ENCODE assay signal across 1 fruit fly cellular context in genomic region chrX:16085865-16086592, dm6.
TF ChIP-seq lines count a peak whose summit lies in the region.

No protein-coding gene starts in this region.

TF ChIP-seq in whole organism, embryonic, 481 proteins besides CTCF, POLR2A, EP300 and RAD21 (continued from another document and continues in another):
- TF ChIP-seq CG13123 (GFP tag; optimal IDR thresholded peaks at IDR 0.05; lab: Kevin White, UChicago) (no peak), CG4424 (GFP tag; optimal IDR thresholded peaks at IDR 0.05; lab: Kevin White, UChicago) (peak; percentile 30), Atf6 (GFP tag; IDR thresholded peaks at IDR 0.05; lab: Robert Waterston, UW) (0 out of 2 replicates have a peak, but pooled peaks have one; percentile 26), Dek (tag; optimal IDR thresholded peaks at IDR 0.05; lab: Kevin White, UChicago) (no peak), CG34422 (GFP tag; IDR thresholded peaks at IDR 0.05; lab: Robert Waterston, UW) (no peak), CG9797 (GFP tag; optimal IDR thresholded peaks at IDR 0.05; lab: Kevin White, UChicago) (no peak), tll (GFP tag; optimal IDR thresholded peaks at IDR 0.05; lab: Kevin White, UChicago) (no peak), peb (GFP tag; IDR thresholded peaks at IDR 0.05; lab: Robert Waterston, UW) (no peak), CG1024 (GFP tag; IDR thresholded peaks at IDR 0.05; lab: Robert Waterston, UW) (no peak), CG10209 (GFP tag; optimal IDR thresholded peaks at IDR 0.05; lab: Kevin White, UChicago) (peak; percentile 6), CG13296 (GFP tag; optimal IDR thresholded peaks at IDR 0.05; lab: Kevin White, UChicago) (peak; percentile 14), Fer1 (GFP tag; optimal IDR thresholded peaks at IDR 0.05; lab: Kevin White, UChicago) (peak; percentile 56), CG8290 (GFP tag; optimal IDR thresholded peaks at IDR 0.05; lab: Kevin White, UChicago) (no peak), CG8290 (tag; optimal IDR thresholded peaks at IDR 0.05; lab: Kevin White, UChicago) (no peak), CG1647 (GFP tag; optimal IDR thresholded peaks at IDR 0.05; lab: Kevin White, UChicago) (no peak), ara (GFP tag; IDR thresholded peaks at IDR 0.05; lab: Robert Waterston, UW) (no peak), CG8765 (GFP tag; IDR thresholded peaks at IDR 0.05; lab: Robert Waterston, UW) (no peak), onecut (GFP tag; IDR thresholded peaks at IDR 0.05; lab: Robert Waterston, UW) (peak; percentile 16; the same call in 1 of the 2 replicates), NC2α (GFP tag; optimal IDR thresholded peaks at IDR 0.05; lab: Kevin White, UChicago) (no peak), CG11504 (tag; optimal IDR thresholded peaks at IDR 0.05; lab: Kevin White, UChicago) (no peak), CG6654 (GFP tag; optimal IDR thresholded peaks at IDR 0.05; lab: Kevin White, UChicago) (no peak), Trl (optimal IDR thresholded peaks at IDR 0.05; lab: Kevin White, UChicago) (peak; percentile 32 to 62), Trl (GFP tag; optimal IDR thresholded peaks at IDR 0.05; lab: Kevin White, UChicago) (no peak), Abd-B (GFP tag; optimal IDR thresholded peaks at IDR 0.05; lab: Kevin White, UChicago) (no peak), Poxn (GFP tag; IDR thresholded peaks at IDR 0.05; lab: Robert Waterston, UW) (no peak), crol (GFP tag; IDR thresholded peaks at IDR 0.05; lab: Robert Waterston, UW) (no peak), Meics (GFP tag; optimal IDR thresholded peaks at IDR 0.05; lab: Kevin White, UChicago) (peak; percentile 42), HLH54F (GFP tag; optimal IDR thresholded peaks at IDR 0.05; lab: Kevin White, UChicago) (no peak), Pdp1 (GFP tag; optimal IDR thresholded peaks at IDR 0.05; lab: Kevin White, UChicago) (peak in 1 of 2 experiments; percentile 4), bigmax (GFP tag; optimal IDR thresholded peaks at IDR 0.05; lab: Kevin White, UChicago) (no peak), CG5245 (GFP tag; optimal IDR thresholded peaks at IDR 0.05; lab: Kevin White, UChicago) (no peak), MESR4 (GFP tag; optimal IDR thresholded peaks at IDR 0.05; lab: Kevin White, UChicago) (no peak), PHDP (tag; optimal IDR thresholded peaks at IDR 0.05; lab: Kevin White, UChicago) (no peak), esg (GFP tag; conservative IDR thresholded peaks at IDR 0.05; lab: Robert Waterston, UW) (no peak; the same call in 1 of the 2 replicates), maf-S (GFP tag; optimal IDR thresholded peaks at IDR 0.05; lab: Kevin White, UChicago) (no peak), CG11696 (GFP tag; IDR thresholded peaks at IDR 0.05; lab: Robert Waterston, UW) (no peak), CG1832 (GFP tag; optimal IDR thresholded peaks at IDR 0.05; lab: Kevin White, UChicago) (no peak), CG16815 (GFP tag; optimal IDR thresholded peaks at IDR 0.05; lab: Kevin White, UChicago) (no peak), jing (GFP tag; optimal IDR thresholded peaks at IDR 0.05; lab: Kevin White, UChicago) (no peak), CG7745 (tag; optimal IDR thresholded peaks at IDR 0.05; lab: Kevin White, UChicago) (no peak), otp (GFP tag; IDR thresholded peaks at IDR 0.05; lab: Robert Waterston, UW) (no peak), klu (GFP tag; IDR thresholded peaks at IDR 0.05; lab: Robert Waterston, UW) (no peak), chif (GFP tag; optimal IDR thresholded peaks at IDR 0.05; lab: Kevin White, UChicago) (no peak), gem (tag; optimal IDR thresholded peaks at IDR 0.05; lab: Kevin White, UChicago) (peak; percentile 50), gcm2 (GFP tag; optimal IDR thresholded peaks at IDR 0.05; lab: Kevin White, UChicago) (no peak), CG7839 (tag; optimal IDR thresholded peaks at IDR 0.05; lab: Kevin White, UChicago) (peak; percentile 8), disco-r (GFP tag; optimal IDR thresholded peaks at IDR 0.05; lab: Kevin White, UChicago) (peak; percentile 46), CG12659 (GFP tag; optimal IDR thresholded peaks at IDR 0.05; lab: Kevin White, UChicago) (peak; percentile 35), CG9876 (GFP tag; optimal IDR thresholded peaks at IDR 0.05; lab: Kevin White, UChicago) (no peak), repo (GFP tag; optimal IDR thresholded peaks at IDR 0.05; lab: Kevin White, UChicago) (no peak), Mrtf (GFP tag; IDR thresholded peaks at IDR 0.05; lab: Robert Waterston, UW) (no peak), dmrt11E (tag; optimal IDR thresholded peaks at IDR 0.05; lab: Kevin White, UChicago) (peak; percentile 12), CG1233 (GFP tag; optimal IDR thresholded peaks at IDR 0.05; lab: Kevin White, UChicago) (no peak), CG16863 (GFP tag; optimal IDR thresholded peaks at IDR 0.05; lab: Kevin White, UChicago) (peak; percentile 10), z (GFP tag; IDR thresholded peaks at IDR 0.05; lab: Robert Waterston, UW) (peak; percentile 51; the same call in 1 of the 3 replicates), CG7357 (GFP tag; IDR thresholded peaks at IDR 0.05; lab: Robert Waterston, UW) (0 out of 3 replicates have a peak, but pooled peaks have one; percentile 20), Oaz (GFP tag; IDR thresholded peaks at IDR 0.05; lab: Robert Waterston, UW) (no peak), ci (GFP tag; IDR thresholded peaks at IDR 0.05; lab: Robert Waterston, UW) (no peak), row (GFP tag; IDR thresholded peaks at IDR 0.05; lab: Robert Waterston, UW) (peak; percentile 65; the same call in 2 of the 3 replicates), Eip74EF (GFP tag; optimal IDR thresholded peaks at IDR 0.05; lab: Kevin White, UChicago) (no peak), CG34376 (GFP tag; optimal IDR thresholded peaks at IDR 0.05; lab: Kevin White, UChicago) (peak; percentile 10), CG14860 (GFP tag; IDR thresholded peaks at IDR 0.05; lab: Robert Waterston, UW; ENCODE audit: partially characterized antibody) (no peak), CG6791 (GFP tag; IDR thresholded peaks at IDR 0.05; lab: Robert Waterston, UW; ENCODE audit: partially characterized antibody) (no peak), Sox102F (GFP tag; optimal IDR thresholded peaks at IDR 0.05; lab: Kevin White, UChicago) (no peak), CG11247 (GFP tag; IDR thresholded peaks at IDR 0.05; lab: Robert Waterston, UW) (no peak), Bgb (GFP tag; IDR thresholded peaks at IDR 0.05; lab: Robert Waterston, UW; ENCODE audit: partially characterized antibody) (no peak), kah (GFP tag; optimal IDR thresholded peaks at IDR 0.05; lab: Kevin White, UChicago) (no peak), CG2202 (tag; optimal IDR thresholded peaks at IDR 0.05; lab: Kevin White, UChicago) (no peak), nom (GFP tag; optimal IDR thresholded peaks at IDR 0.05; lab: Kevin White, UChicago) (no peak), zen2 (GFP tag; IDR thresholded peaks at IDR 0.05; lab: Robert Waterston, UW; ENCODE audit: partially characterized antibody) (no peak), CG3838 (GFP tag; optimal IDR thresholded peaks at IDR 0.05; lab: Kevin White, UChicago) (no peak), lmd (GFP tag; IDR thresholded peaks at IDR 0.05; lab: Robert Waterston, UW) (no peak), Fer3 (tag; optimal IDR thresholded peaks at IDR 0.05; lab: Kevin White, UChicago) (no peak), Myb (GFP tag; optimal IDR thresholded peaks at IDR 0.05; lab: Kevin White, UChicago) (no peak), Blimp-1 (GFP tag; optimal IDR thresholded peaks at IDR 0.05; lab: Kevin White, UChicago) (peak; percentile 36), CG12236 (GFP tag; optimal IDR thresholded peaks at IDR 0.05; lab: Kevin White, UChicago) (no peak), CG16813 (GFP tag; IDR thresholded peaks at IDR 0.05; lab: Robert Waterston, UW; ENCODE audit: partially characterized antibody) (no peak), CG17612 (GFP tag; IDR thresholded peaks at IDR 0.05; lab: Robert Waterston, UW) (no peak), CG6683 (GFP tag; optimal IDR thresholded peaks at IDR 0.05; lab: Kevin White, UChicago) (peak; percentile 7), CG33213 (GFP tag; optimal IDR thresholded peaks at IDR 0.05; lab: Kevin White, UChicago) (no peak), grn (GFP tag; optimal IDR thresholded peaks at IDR 0.05; lab: Kevin White, UChicago) (no peak), HLH3B (GFP tag; IDR thresholded peaks at IDR 0.05; lab: Robert Waterston, UW) (peak; percentile 38; the same call in 1 of the 2 replicates), CG17385 (GFP tag; optimal IDR thresholded peaks at IDR 0.05; lab: Kevin White, UChicago) (peak; percentile 28), ttk (GFP tag; IDR thresholded peaks at IDR 0.05; lab: Robert Waterston, UW) (no peak), Hr3 (GFP tag; optimal IDR thresholded peaks at IDR 0.05; lab: Kevin White, UChicago) (no peak), usp (GFP tag; optimal IDR thresholded peaks at IDR 0.05; lab: Kevin White, UChicago) (no peak), gfzf (GFP tag; optimal IDR thresholded peaks at IDR 0.05; lab: Kevin White, UChicago) (no peak), wor (GFP tag; IDR thresholded peaks at IDR 0.05; lab: Robert Waterston, UW) (no peak), CG10147 (GFP tag; optimal IDR thresholded peaks at IDR 0.05; lab: Kevin White, UChicago) (no peak), CG9215 (GFP tag; IDR thresholded peaks at IDR 0.05; lab: Robert Waterston, UW) (no peak), tx (GFP tag; optimal IDR thresholded peaks at IDR 0.05; lab: Kevin White, UChicago) (no peak), CG14965 (GFP tag; optimal IDR thresholded peaks at IDR 0.05; lab: Kevin White, UChicago; ENCODE audit: borderline replicate concordance) (no peak), CG31388 (GFP tag; optimal IDR thresholded peaks at IDR 0.05; lab: Kevin White, UChicago) (no peak), oc (tag; optimal IDR thresholded peaks at IDR 0.05; lab: Kevin White, UChicago) (no peak), phol (tag; optimal IDR thresholded peaks at IDR 0.05; lab: Kevin White, UChicago) (peak; percentile 38), D19A (tag; optimal IDR thresholded peaks at IDR 0.05; lab: Kevin White, UChicago) (peak; percentile 9), lola (GFP tag; optimal IDR thresholded peaks at IDR 0.05; lab: Kevin White, UChicago) (no peak), CG8281 (tag; optimal IDR thresholded peaks at IDR 0.05; lab: Kevin White, UChicago) (no peak), CG15073 (GFP tag; optimal IDR thresholded peaks at IDR 0.05; lab: Kevin White, UChicago) (no peak), dimm (GFP tag; IDR thresholded peaks at IDR 0.05; lab: Robert Waterston, UW) (no peak), gcm (GFP tag; optimal IDR thresholded peaks at IDR 0.05; lab: Kevin White, UChicago) (no peak), Optix (GFP tag; IDR thresholded peaks at IDR 0.05; lab: Robert Waterston, UW) (no peak), CG10267 (tag; optimal IDR thresholded peaks at IDR 0.05; lab: Kevin White, UChicago) (no peak), CG17328 (GFP tag; IDR thresholded peaks at IDR 0.05; lab: Robert Waterston, UW) (no peak), CG17829 (tag; optimal IDR thresholded peaks at IDR 0.05; lab: Kevin White, UChicago) (peak; percentile 34), kay (GFP tag; optimal IDR thresholded peaks at IDR 0.05; lab: Kevin White, UChicago) (no peak), CG13424 (tag; optimal IDR thresholded peaks at IDR 0.05; lab: Kevin White, UChicago) (peak; percentile 36), Rx (GFP tag; IDR thresholded peaks at IDR 0.05; lab: Robert Waterston, UW) (no peak), Fer2 (tag; optimal IDR thresholded peaks at IDR 0.05; lab: Kevin White, UChicago) (no peak), unpg (GFP tag; optimal IDR thresholded peaks at IDR 0.05; lab: Kevin White, UChicago) (no peak), exex (tag; optimal IDR thresholded peaks at IDR 0.05; lab: Kevin White, UChicago) (no peak), Dip2 (GFP tag; IDR thresholded peaks at IDR 0.05; lab: Robert Waterston, UW) (no peak), Hand (GFP tag; optimal IDR thresholded peaks at IDR 0.05; lab: Kevin White, UChicago) (peak; percentile 23), bab2 (GFP tag; optimal IDR thresholded peaks at IDR 0.05; lab: Kevin White, UChicago) (no peak), ERR (GFP tag; optimal IDR thresholded peaks at IDR 0.05; lab: Kevin White, UChicago) (no peak), CG1529 (GFP tag; optimal IDR thresholded peaks at IDR 0.05; lab: Kevin White, UChicago) (no peak), CG1603 (tag; optimal IDR thresholded peaks at IDR 0.05; lab: Kevin White, UChicago) (peak; percentile 21), eyg (GFP tag; optimal IDR thresholded peaks at IDR 0.05; lab: Kevin White, UChicago) (no peak), NFAT (GFP tag; IDR thresholded peaks at IDR 0.05; lab: Robert Waterston, UW) (no peak), Nf-YC (tag; optimal IDR thresholded peaks at IDR 0.05; lab: Kevin White, UChicago) (peak; percentile 6), CG7372 (GFP tag; IDR thresholded peaks at IDR 0.05; lab: Robert Waterston, UW) (no peak), lilli (GFP tag; optimal IDR thresholded peaks at IDR 0.05; lab: Kevin White, UChicago) (peak; percentile 11), Hr39 (optimal IDR thresholded peaks at IDR 0.05; lab: Kevin White, UChicago) (no peak), CG8359 (GFP tag; optimal IDR thresholded peaks at IDR 0.05; lab: Kevin White, UChicago; ENCODE audit: borderline replicate concordance) (no peak), caup (GFP tag; optimal IDR thresholded peaks at IDR 0.05; lab: Kevin White, UChicago; ENCODE audit: severe bottlenecking) (peak; percentile 17), CHES-1-like (GFP tag; optimal IDR thresholded peaks at IDR 0.05; lab: Kevin White, UChicago) (no peak), CG31365 (tag; optimal IDR thresholded peaks at IDR 0.05; lab: Kevin White, UChicago) (no peak), Antp (GFP tag; optimal IDR thresholded peaks at IDR 0.05; lab: Kevin White, UChicago) (no peak), Ravus (GFP tag; IDR thresholded peaks at IDR 0.05; lab: Robert Waterston, UW) (no peak), bbx (GFP tag; IDR thresholded peaks at IDR 0.05; lab: Robert Waterston, UW; ENCODE audit: partially characterized antibody) (no peak), CG2116 (GFP tag; optimal IDR thresholded peaks at IDR 0.05; lab: Kevin White, UChicago) (no peak), CG2712 (tag; optimal IDR thresholded peaks at IDR 0.05; lab: Kevin White, UChicago) (peak; percentile 34), CG10979 (tag; optimal IDR thresholded peaks at IDR 0.05; lab: Kevin White, UChicago) (peak; percentile 42), CG10321 (GFP tag; IDR thresholded peaks at IDR 0.05; lab: Robert Waterston, UW) (no peak), ftz-f1 (GFP tag; optimal IDR thresholded peaks at IDR 0.05; lab: Kevin White, UChicago) (no peak), shn (GFP tag; optimal IDR thresholded peaks at IDR 0.05; lab: Kevin White, UChicago) (peak; percentile 7), CG30403 (GFP tag; optimal IDR thresholded peaks at IDR 0.05; lab: Kevin White, UChicago) (peak; percentile 39)
